Fruit fly (Drosophila melanogaster): ENCODE measurements around the gene CG12589.

CG12589 gene

dm6 chr3R:5127790-5128243, 11.0 kb downstream of the CG12589 start, which contains the start of gene RabGGTa:
RabGGTa (plus strand) TSS chr3R:5128087.
- TF ChIP-seq CG34367 (tag; optimal IDR thresholded peaks at IDR 0.05) (peak; percentile 62), CG17806 (tag; optimal IDR thresholded peaks at IDR 0.05) (peak; percentile 68), CG32121 (GFP tag; IDR thresholded peaks at IDR 0.05) (peak; percentile 57; the same call in 1 of the 2 replicates), CG15710 (tag; optimal IDR thresholded peaks at IDR 0.05) (peak; percentile 61), CG14655 (GFP tag; optimal IDR thresholded peaks at IDR 0.05) (peak; percentile 71), CG9948 (tag; optimal IDR thresholded peaks at IDR 0.05) (peak; percentile 62), fd96Ca (GFP tag; IDR thresholded peaks at IDR 0.05) (no peak), EcR (GFP tag; optimal IDR thresholded peaks at IDR 0.05) (no peak), Pif1A (GFP tag; optimal IDR thresholded peaks at IDR 0.05) (peak; percentile 56), Ets98B (GFP tag; IDR thresholded peaks at IDR 0.05) (peak; percentile 82), CG8301 (tag; optimal IDR thresholded peaks at IDR 0.05) (peak; percentile 76), Snoo (tag; optimal IDR thresholded peaks at IDR 0.05) (peak; percentile 57), CG12605 (GFP tag; IDR thresholded peaks at IDR 0.05) (peak; percentile 45), CG8159 (tag; optimal IDR thresholded peaks at IDR 0.05) (peak; percentile 71), CG13204 (GFP tag; optimal IDR thresholded peaks at IDR 0.05) (no peak), gl (tag; optimal IDR thresholded peaks at IDR 0.05) (peak; percentile 35), rn (GFP tag; IDR thresholded peaks at IDR 0.05) (0 out of 2 replicates have a peak, but pooled peaks have one; percentile 8), CG4496 (GFP tag; IDR thresholded peaks at IDR 0.05) (peak; percentile 80), D1 (tag; optimal IDR thresholded peaks at IDR 0.05) (peak; percentile 78), CG10348 (GFP tag; IDR thresholded peaks at IDR 0.05) (no peak), Pif1B (GFP tag; optimal IDR thresholded peaks at IDR 0.05) (peak; percentile 57)

- TF ChIP-seq CG17806 (tag; optimal IDR thresholded peaks at IDR 0.05) (peak; percentile 3), CG8159 (tag; optimal IDR thresholded peaks at IDR 0.05) (no peak), D1 (tag; optimal IDR thresholded peaks at IDR 0.05) (peak; percentile 84), Pif1A (GFP tag; optimal IDR thresholded peaks at IDR 0.05) (no peak)
These were observed 11.9 kb downstream of the CG12589 start for dm6 chr3R:5126884-5127283.

- TF ChIP-seq Snoo (tag; optimal IDR thresholded peaks at IDR 0.05) (no peak), CG17806 (tag; optimal IDR thresholded peaks at IDR 0.05) (no peak), CG32121 (GFP tag; IDR thresholded peaks at IDR 0.05) (no peak), CG8159 (tag; optimal IDR thresholded peaks at IDR 0.05) (no peak), CG15710 (tag; optimal IDR thresholded peaks at IDR 0.05) (no peak), Pif1A (GFP tag; optimal IDR thresholded peaks at IDR 0.05) (no peak), CG9948 (tag; optimal IDR thresholded peaks at IDR 0.05) (no peak), CG10348 (GFP tag; IDR thresholded peaks at IDR 0.05) (no peak), rn (GFP tag; IDR thresholded peaks at IDR 0.05) (no peak), EcR (GFP tag; optimal IDR thresholded peaks at IDR 0.05) (no peak), gl (tag; optimal IDR thresholded peaks at IDR 0.05) (no peak), CG12605 (GFP tag; IDR thresholded peaks at IDR 0.05) (no peak), Ets98B (GFP tag; IDR thresholded peaks at IDR 0.05) (no peak), CG14655 (GFP tag; optimal IDR thresholded peaks at IDR 0.05) (no peak), fd96Ca (GFP tag; IDR thresholded peaks at IDR 0.05) (no peak), CG8301 (tag; optimal IDR thresholded peaks at IDR 0.05) (no peak), CG13204 (GFP tag; optimal IDR thresholded peaks at IDR 0.05) (no peak), D1 (tag; optimal IDR thresholded peaks at IDR 0.05) (no peak), CG34367 (tag; optimal IDR thresholded peaks at IDR 0.05) (no peak)
These were observed 13.0 kb downstream of the CG12589 start for dm6 chr3R:5125832-5126231.

dm6 chr3R:5124928-5125327, 13.9 kb downstream of the CG12589 start:
- TF ChIP-seq CG32121 (GFP tag; IDR thresholded peaks at IDR 0.05): no peak
- TF ChIP-seq CG12605 (GFP tag; IDR thresholded peaks at IDR 0.05): no peak
- no peak for TF ChIP-seq CG8301 (tag; optimal IDR thresholded peaks at IDR 0.05)
- TF ChIP-seq rn (GFP tag; IDR thresholded peaks at IDR 0.05): no peak
- no peak for TF ChIP-seq CG9948 (tag; optimal IDR thresholded peaks at IDR 0.05)
- no peak for TF ChIP-seq Pif1B (GFP tag; optimal IDR thresholded peaks at IDR 0.05)
- no peak for TF ChIP-seq Pif1A (GFP tag; optimal IDR thresholded peaks at IDR 0.05)
- no peak for TF ChIP-seq CG4496 (GFP tag; IDR thresholded peaks at IDR 0.05)
- TF ChIP-seq EcR (GFP tag; optimal IDR thresholded peaks at IDR 0.05): no peak
- TF ChIP-seq CG8159 (tag; optimal IDR thresholded peaks at IDR 0.05): no peak

- TF ChIP-seq Ets98B (GFP tag; IDR thresholded peaks at IDR 0.05) (no peak), CG8159 (tag; optimal IDR thresholded peaks at IDR 0.05) (no peak), CG32121 (GFP tag; IDR thresholded peaks at IDR 0.05) (no peak), fd96Ca (GFP tag; IDR thresholded peaks at IDR 0.05) (no peak), CG13204 (GFP tag; optimal IDR thresholded peaks at IDR 0.05) (no peak), rn (GFP tag; IDR thresholded peaks at IDR 0.05) (no peak), D1 (tag; optimal IDR thresholded peaks at IDR 0.05) (no peak), CG34367 (tag; optimal IDR thresholded peaks at IDR 0.05) (no peak), CG9948 (tag; optimal IDR thresholded peaks at IDR 0.05) (no peak), Snoo (tag; optimal IDR thresholded peaks at IDR 0.05) (no peak), CG8301 (tag; optimal IDR thresholded peaks at IDR 0.05) (no peak), CG14655 (GFP tag; optimal IDR thresholded peaks at IDR 0.05) (no peak), CG15710 (tag; optimal IDR thresholded peaks at IDR 0.05) (no peak), Pif1A (GFP tag; optimal IDR thresholded peaks at IDR 0.05) (no peak), gl (tag; optimal IDR thresholded peaks at IDR 0.05) (no peak), CG12605 (GFP tag; IDR thresholded peaks at IDR 0.05) (no peak), CG10348 (GFP tag; IDR thresholded peaks at IDR 0.05) (no peak)
These were observed 16.3 kb downstream of the CG12589 start for dm6 chr3R:5122266-5123096.

Data from whole organism, pupa.